Worm (Caenorhabditis elegans) whole organism, mixed stage, embryonic: ENCODE measurements around the gene D2062.13.
"Not testable (repeated sequence)": the region's sequence is repeated elsewhere in the genome, so short reads cannot be mapped to it uniquely, and the experiment has no call there.

Experiments used
- bed-3 ChIP-seq: fragments of 200-800 bp; sonication (Bioruptor generic); optimal IDR thresholded peaks from 3 replicates; lab custom pipeline; 2018; ENCODE audit warnings: mild to moderate bottlenecking, missing genetic modification characterization, moderate library complexity, missing compliant biosample characterization
- ceh-43 ChIP-seq: fragments of 200-800 bp; sonication (Bioruptor generic); optimal IDR thresholded peaks from 2 replicates; lab custom pipeline; 2018; ENCODE audit warnings: mild to moderate bottlenecking, missing genetic modification characterization, moderate library complexity, missing compliant biosample characterization
- drap-1 ChIP-seq: fragments of 200-800 bp; sonication (Bioruptor generic); optimal IDR thresholded peaks from 3 replicates; lab custom pipeline; 2018; ENCODE audit warnings: mild to moderate bottlenecking, missing genetic modification characterization, missing compliant biosample characterization
- ham-2 ChIP-seq: fragments of 200-800 bp; sonication (Bioruptor generic); optimal IDR thresholded peaks from 2 replicates; lab custom pipeline; 2018; ENCODE audit warnings: mild to moderate bottlenecking, missing genetic modification characterization, missing compliant biosample characterization
- hlh-1 ChIP-seq: fragments of 150-350 bp; optimal IDR thresholded peaks from 2 replicates; lab custom pipeline; 2014; ENCODE audit warnings: missing biosample characterization, missing genetic modification reagents, missing genetic modification characterization
- lin-13 ChIP-seq: fragments of 150-350 bp; optimal IDR thresholded peaks from 2 replicates; lab custom pipeline; 2014; ENCODE audit warnings: missing biosample characterization, missing genetic modification characterization
- lsy-2 ChIP-seq: fragments of 150-350 bp; optimal IDR thresholded peaks from 2 replicates; lab custom pipeline; 2014; ENCODE audit warnings: missing biosample characterization, missing genetic modification characterization
- mab-5 ChIP-seq: fragments of 150-350 bp; optimal IDR thresholded peaks from 2 replicates; lab custom pipeline; 2014; ENCODE audit warnings: missing biosample characterization, missing genetic modification characterization
- nhr-12 ChIP-seq: fragments of 150-350 bp; optimal IDR thresholded peaks from 2 replicates; lab custom pipeline; 2014; ENCODE audit warnings: missing biosample characterization, missing genetic modification characterization
- nhr-237 ChIP-seq: fragments of 150-350 bp; optimal IDR thresholded peaks from 2 replicates; lab custom pipeline; 2014; ENCODE audit warnings: missing biosample characterization, missing genetic modification characterization
- nhr-28 ChIP-seq: fragments of 150-350 bp; optimal IDR thresholded peaks from 2 replicates; lab custom pipeline; 2014; ENCODE audit warnings: missing biosample characterization, missing genetic modification characterization
- nhr-76 ChIP-seq: sonication (generic microtip); optimal IDR thresholded peaks from 2 replicates; lab custom pipeline; 2017; ENCODE audit warnings: missing biosample characterization, missing genetic modification characterization
- sem-2 ChIP-seq: fragments of 200-800 bp; sonication (Bioruptor generic); optimal IDR thresholded peaks from 2 replicates; lab custom pipeline; 2018; ENCODE audit warnings: mild to moderate bottlenecking, missing genetic modification characterization, missing compliant biosample characterization
- snpc-4 ChIP-seq: fragments of 150-350 bp; optimal IDR thresholded peaks from 2 replicates; lab custom pipeline; 2014; ENCODE audit warnings: missing biosample characterization, missing genetic modification characterization
- tbx-8 ChIP-seq: fragments of 200-800 bp; sonication (Bioruptor generic); optimal IDR thresholded peaks from 2 replicates; lab custom pipeline; 2018; ENCODE audit warnings: mild to moderate bottlenecking, missing genetic modification characterization, moderate library complexity, missing compliant biosample characterization
- unc-62 ChIP-seq: fragments of 150-350 bp; optimal IDR thresholded peaks from 2 replicates; lab custom pipeline; 2014; ENCODE audit warnings: missing biosample characterization, missing genetic modification reagents, missing genetic modification characterization
- zip-8 ChIP-seq: fragments of 150-350 bp; optimal IDR thresholded peaks from 2 replicates; lab custom pipeline; 2014; ENCODE audit warnings: missing biosample characterization, missing genetic modification characterization
- ztf-11 ChIP-seq: fragments of 150-350 bp; optimal IDR thresholded peaks from 2 replicates; lab custom pipeline; 2014; ENCODE audit warnings: missing biosample characterization, missing genetic modification characterization

Gene D2062.13

DNA sequence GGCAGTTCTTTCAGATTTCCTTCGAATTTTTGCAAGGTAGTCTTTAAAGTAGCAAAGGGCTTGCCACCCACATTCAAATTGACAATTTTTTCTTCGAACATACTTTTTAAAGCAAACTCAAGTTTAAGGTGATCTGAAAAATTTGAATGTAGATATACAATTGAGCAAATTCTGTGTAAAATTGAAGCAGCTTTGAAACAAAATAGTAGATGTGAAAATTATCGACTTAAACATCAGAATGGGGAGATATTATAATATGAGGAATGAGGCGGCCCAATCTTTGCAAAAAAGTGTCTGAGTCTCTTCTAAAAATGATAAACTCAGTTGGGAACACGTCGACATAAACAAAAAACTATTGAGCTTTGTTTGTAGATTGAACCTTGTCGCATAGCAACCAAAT is 32.1 kb downstream of the D2062.13 start, which contains the start of gene F22E5.11:
Gene F22E5.11 (minus strand): TSS at position 101 of the 400 bp plus-strand sequence.
- TF ChIP-seq hlh-1 (tag; lab: Kevin White, UChicago) = no peak
- TF ChIP-seq zip-8 (tag; lab: Kevin White, UChicago) = no peak
- no peak for TF ChIP-seq nhr-76 (tag; lab: Kevin White, UChicago)
- TF ChIP-seq ham-2 (GFP tag; lab: Kevin White, UChicago) = no peak
- no peak for TF ChIP-seq lsy-2
- no peak for TF ChIP-seq lin-13 (tag; lab: Kevin White, UChicago)
- no peak for TF ChIP-seq mab-5 (tag; lab: Kevin White, UChicago)
- TF ChIP-seq ceh-43 (GFP tag; lab: Kevin White, UChicago) = no peak
- TF ChIP-seq nhr-237 (tag; lab: Kevin White, UChicago) = no peak

DNA sequence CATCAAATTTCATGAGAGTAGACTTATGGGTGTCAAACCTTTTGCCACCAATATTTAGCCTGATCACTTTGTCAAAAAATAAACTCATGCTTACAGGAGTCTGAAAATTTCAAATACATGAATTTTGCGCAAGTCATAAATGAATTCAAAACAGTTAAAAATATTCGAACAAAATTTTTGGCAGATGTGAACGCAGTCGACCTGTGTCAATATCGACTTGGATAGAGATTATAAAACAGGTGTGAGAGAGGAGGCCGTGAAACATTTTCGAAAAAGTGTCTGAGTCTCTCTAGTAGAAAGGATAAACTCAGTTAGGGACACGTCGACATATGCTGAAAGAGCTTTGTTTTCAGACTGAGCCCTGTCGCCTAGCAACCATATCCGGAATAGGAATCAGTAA is 34.4 kb downstream of the D2062.13 start, which contains the start of gene F22E5.12:
Gene F22E5.12 (minus strand): TSS at position 101 of the 400 bp plus-strand sequence.
- not testable (repeated sequence) for TF ChIP-seq zip-8 (tag; lab: Kevin White, UChicago); nhr-28 (tag; lab: Kevin White, UChicago); ceh-43 (GFP tag; lab: Kevin White, UChicago)

DNA sequence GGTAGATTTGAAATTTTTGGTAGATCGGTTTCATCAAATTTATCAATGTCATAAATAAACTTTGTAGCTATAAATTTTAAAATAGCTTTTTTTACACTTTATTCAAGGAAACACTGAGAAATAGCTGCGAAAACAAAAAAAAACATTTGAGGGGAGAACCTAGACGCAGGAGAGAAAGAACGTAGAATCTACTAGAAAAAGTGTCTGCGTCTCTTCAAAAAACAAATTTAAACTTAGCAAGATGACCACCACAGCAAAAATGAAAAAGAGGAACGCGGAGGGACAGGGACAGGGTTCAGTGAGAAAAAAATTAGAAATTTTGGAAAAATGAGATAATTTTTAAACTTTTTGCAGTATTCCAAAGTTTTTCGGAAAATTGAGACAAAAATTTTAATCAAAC is 36.6 kb downstream of the D2062.13 start:
- TF ChIP-seq nhr-28 (tag; lab: Kevin White, UChicago) (no peak), tbx-8 (no peak), ztf-11 (tag; lab: Kevin White, UChicago) (no peak)

DNA sequence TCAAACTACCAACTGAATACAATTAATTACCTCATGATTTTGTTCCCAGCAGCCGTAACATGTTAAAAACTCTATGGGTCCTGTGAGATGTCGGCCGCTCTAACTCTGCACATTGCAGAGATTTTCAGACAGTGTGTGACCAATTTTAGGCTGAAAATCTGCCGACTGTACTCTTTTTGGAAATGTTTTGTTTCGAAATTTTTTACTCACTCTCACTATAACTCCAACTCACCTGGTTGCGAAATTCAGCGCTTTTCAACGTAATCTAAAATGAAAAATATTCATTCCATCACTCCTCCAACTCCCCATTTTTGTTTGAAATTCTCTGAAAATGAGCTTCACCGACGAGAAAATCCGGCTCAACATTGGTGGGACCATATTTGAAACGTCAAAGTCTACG is 37.2 kb downstream of the D2062.13 start, which contains the start of the genes F22E5.13 and F22E5.6:
Gene F22E5.13 (minus strand): TSS at position 101 of the 400 bp plus-strand sequence.
Gene F22E5.6 (plus strand): TSS at position 297 of the 400 bp plus-strand sequence.
- no peak for TF ChIP-seq snpc-4 (tag; lab: Kevin White, UChicago)
- TF ChIP-seq, all 35 proteins: peak for 0

DNA sequence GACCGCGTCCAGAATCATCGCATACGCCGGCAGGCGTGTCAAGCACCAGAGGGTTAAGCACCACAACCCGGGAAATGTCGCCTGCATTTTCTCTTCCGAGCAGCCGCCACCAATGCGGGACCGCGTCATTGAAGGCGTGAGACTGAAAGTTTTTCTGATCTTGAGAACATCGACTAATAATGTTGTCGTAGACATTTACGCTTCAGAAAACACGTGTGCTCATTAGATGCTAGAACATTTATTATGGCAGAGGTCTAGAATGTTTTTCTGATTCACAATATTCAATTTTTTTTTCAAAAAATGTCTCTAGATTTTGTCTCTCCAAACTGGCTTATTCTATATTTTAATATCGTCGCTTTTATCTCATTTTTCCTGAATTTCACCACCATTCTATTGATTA is 44.2 kb downstream of the D2062.13 start, which contains the start of gene sri-47:
Gene sri-47 (plus strand): TSS at position 301 of the 400 bp plus-strand sequence.
- TF ChIP-seq sem-2 (no peak), bed-3 (no peak), lsy-2 (no peak)

DNA sequence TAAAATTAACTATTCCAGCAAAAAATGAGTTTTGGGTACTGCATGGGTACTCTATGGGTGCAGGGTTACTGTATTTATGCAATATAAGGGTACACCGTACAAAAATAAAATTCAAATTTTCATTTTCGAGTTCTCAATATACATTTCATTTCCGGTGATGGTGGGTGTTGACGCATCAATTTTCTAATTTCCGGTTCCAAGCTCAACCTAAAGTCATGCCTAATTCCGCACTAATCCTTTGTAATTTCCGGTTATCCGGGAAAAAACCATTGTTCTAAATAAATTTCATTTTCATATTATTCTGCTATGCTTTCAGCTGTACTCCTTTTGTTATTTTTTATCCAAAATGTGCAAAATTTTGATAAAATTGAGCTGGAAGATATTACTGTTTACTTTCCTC is 47.0 kb downstream of the D2062.13 start, which contains the start of gene gcy-21:
Gene gcy-21 (plus strand): TSS at position 301 of the 400 bp plus-strand sequence.
- TF ChIP-seq ztf-11 (tag; lab: Kevin White, UChicago) = no peak
- TF ChIP-seq unc-62 (GFP tag; lab: Kevin White, UChicago) = no peak
- TF ChIP-seq nhr-12 (tag; lab: Kevin White, UChicago) = no peak
- TF ChIP-seq drap-1 (GFP tag; lab: Kevin White, UChicago) = no peak
- no peak for TF ChIP-seq snpc-4 (tag; lab: Kevin White, UChicago)
